Worm (Caenorhabditis elegans): Measurements from ENCODE around the gene rips-1.

- TF ChIP-seq D1046.2 (GFP tag; IDR thresholded peaks at IDR 0.05): no peak
- no peak for TF ChIP-seq mep-1 (tag; optimal IDR thresholded peaks at IDR 0.05)
- no peak for TF ChIP-seq nhr-11 (tag; optimal IDR thresholded peaks at IDR 0.05)
- no peak for TF ChIP-seq lin-15B (tag; optimal IDR thresholded peaks at IDR 0.05)
- TF ChIP-seq lin-13 (GFP tag; optimal IDR thresholded peaks at IDR 0.05): no peak
- TF ChIP-seq ces-1 (GFP tag; optimal IDR thresholded peaks at IDR 0.05): no peak
- no peak for TF ChIP-seq ceh-82 (tag; optimal IDR thresholded peaks at IDR 0.05)
- TF ChIP-seq spr-3 (GFP tag; optimal IDR thresholded peaks at IDR 0.05): no peak
- TF ChIP-seq aly-2 (tag; optimal IDR thresholded peaks at IDR 0.05): no peak
- no peak for TF ChIP-seq zag-1 (tag; optimal IDR thresholded peaks at IDR 0.05)
Observed at ce11 chrV:3743172-3743626, 28.6 kb upstream of the rips-1 start, which contains the start of gene mtm-9.

Data from whole organism, L4 larva.